Worm (Caenorhabditis elegans): Measurements from ENCODE around the gene C13A2.3.

- TF ChIP-seq tbx-37 (GFP tag; conservative IDR thresholded peaks at IDR 0.05), result no peak
- TF ChIP-seq aly-1 (tag; optimal IDR thresholded peaks at IDR 0.05), result no peak
- no peak for TF ChIP-seq hmbx-1 (tag; optimal IDR thresholded peaks at IDR 0.05)
- TF ChIP-seq ama-1 (optimal IDR thresholded peaks at IDR 0.05), result no peak
- no peak for TF ChIP-seq pes-1 (GFP tag; IDR thresholded peaks at IDR 0.05)
- TF ChIP-seq hmg-4 (GFP tag; optimal IDR thresholded peaks at IDR 0.05), result no peak
These were observed 38.8 kb downstream of the C13A2.3 start, which contains the start of gene lmd-4 for ce11 chrV:7320909-7321308.
